Fruit fly (Drosophila melanogaster): Measurements from ENCODE around the gene CG12983.

CG12983 gene

DNA sequence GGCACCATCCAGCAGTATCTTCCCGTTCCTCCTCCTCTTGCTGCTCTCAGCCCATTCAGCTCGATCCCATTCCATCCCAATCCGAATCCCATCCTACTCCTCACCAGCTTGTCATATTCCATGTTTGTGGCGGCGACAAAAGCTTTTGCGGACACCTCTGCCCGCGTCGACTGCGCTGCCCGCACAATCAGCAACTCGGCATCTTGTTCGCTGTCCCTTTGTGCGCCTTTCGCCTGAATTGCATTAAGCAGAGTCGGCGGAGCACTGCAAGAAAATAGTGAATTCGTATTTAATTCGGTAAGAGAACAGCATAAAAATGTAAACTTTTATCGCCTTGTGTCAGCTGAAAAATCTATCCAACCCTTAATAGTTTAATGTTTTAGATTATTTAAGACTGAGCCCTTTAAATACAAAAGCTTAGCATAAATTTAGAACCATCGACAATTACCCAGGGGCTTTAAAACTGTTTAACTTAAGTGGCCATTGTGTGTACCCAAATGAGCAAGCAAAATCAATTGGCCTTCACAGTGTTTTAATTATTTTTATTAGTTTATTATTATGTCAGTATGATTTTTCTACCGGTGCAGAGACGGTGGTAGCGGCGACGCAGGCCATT, 15.9 kb downstream of the CG12983 start (continued):
- TF ChIP-seq tap (tag; optimal IDR thresholded peaks at IDR 0.05) = no peak
- TF ChIP-seq Pdp1 (GFP tag; optimal IDR thresholded peaks at IDR 0.05) = no peak
- no peak for TF ChIP-seq CG15011 (GFP tag; optimal IDR thresholded peaks at IDR 0.05)
- TF ChIP-seq CG9727 (GFP tag; optimal IDR thresholded peaks at IDR 0.05) = no peak
- TF ChIP-seq Drgx (GFP tag; IDR thresholded peaks at IDR 0.05) = peak; percentile 69
- TF ChIP-seq lab (GFP tag; optimal IDR thresholded peaks at IDR 0.05) = no peak
- TF ChIP-seq ttk (GFP tag; IDR thresholded peaks at IDR 0.05) = no peak
- peak; percentile 26 for TF ChIP-seq CG14710 (tag; optimal IDR thresholded peaks at IDR 0.05)
- peak; percentile 65 for TF ChIP-seq nom (GFP tag; optimal IDR thresholded peaks at IDR 0.05)
- TF ChIP-seq CG14667 (GFP tag; IDR thresholded peaks at IDR 0.05) = no peak
- no peak for TF ChIP-seq CG6689 (GFP tag; IDR thresholded peaks at IDR 0.05)
- TF ChIP-seq CG6654 (GFP tag; optimal IDR thresholded peaks at IDR 0.05) = peak; percentile 13
- TF ChIP-seq Doc3 (GFP tag; IDR thresholded peaks at IDR 0.05; ENCODE audit: partially characterized antibody) = no peak
- TF ChIP-seq hth (optimal IDR thresholded peaks at IDR 0.05) = no peak
- no peak for TF ChIP-seq Lhr (GFP tag; optimal IDR thresholded peaks at IDR 0.05)
- no peak for TF ChIP-seq CG8944 (GFP tag; optimal IDR thresholded peaks at IDR 0.05)
- no peak for TF ChIP-seq CG8359 (GFP tag; optimal IDR thresholded peaks at IDR 0.05; ENCODE audit: borderline replicate concordance)
- TF ChIP-seq CG13287 (GFP tag; IDR thresholded peaks at IDR 0.05; ENCODE audit: partially characterized antibody) = no peak
- peak; percentile 28 for TF ChIP-seq Asciz (GFP tag; optimal IDR thresholded peaks at IDR 0.05)
- TF ChIP-seq fd96Cb (tag; optimal IDR thresholded peaks at IDR 0.05) = peak; percentile 37
- no peak for TF ChIP-seq fd3F (GFP tag; optimal IDR thresholded peaks at IDR 0.05)
- TF ChIP-seq ranshi (GFP tag; IDR thresholded peaks at IDR 0.05) = no peak
- TF ChIP-seq CG2875 (GFP tag; optimal IDR thresholded peaks at IDR 0.05) = no peak
- TF ChIP-seq Adf1 (GFP tag; IDR thresholded peaks at IDR 0.05) = peak; percentile 53
- TF ChIP-seq CG17361 (GFP tag; IDR thresholded peaks at IDR 0.05) = peak; percentile 10; the same call in 1 of the 3 replicates
- TF ChIP-seq grau (tag; optimal IDR thresholded peaks at IDR 0.05) = peak; percentile 8
- TF ChIP-seq CG3726 (GFP tag; IDR thresholded peaks at IDR 0.05) = no peak
- no peak for TF ChIP-seq Doc2 (GFP tag; IDR thresholded peaks at IDR 0.05)
- TF ChIP-seq Xrp1 (GFP tag; IDR thresholded peaks at IDR 0.05) = peak; percentile 37; the same call in 1 of the 2 replicates
- no peak for TF ChIP-seq CG12942 (GFP tag; optimal IDR thresholded peaks at IDR 0.05)
- TF ChIP-seq CG14860 (GFP tag; IDR thresholded peaks at IDR 0.05; ENCODE audit: partially characterized antibody) = no peak
- TF ChIP-seq dmrt11E (tag; optimal IDR thresholded peaks at IDR 0.05) = no peak
- TF ChIP-seq Atf3 (GFP tag; optimal IDR thresholded peaks at IDR 0.05) = no peak
- TF ChIP-seq tll (GFP tag; optimal IDR thresholded peaks at IDR 0.05) = no peak
- TF ChIP-seq Six4 (GFP tag; optimal IDR thresholded peaks at IDR 0.05) = peak; percentile 2
- peak; percentile 28 for TF ChIP-seq Oli (tag; optimal IDR thresholded peaks at IDR 0.05)
- TF ChIP-seq sens (GFP tag) = peak; percentile 52
- no peak for TF ChIP-seq mam (GFP tag; optimal IDR thresholded peaks at IDR 0.05)
- no peak for TF ChIP-seq Lim3 (GFP tag; IDR thresholded peaks at IDR 0.05)
- TF ChIP-seq emc (GFP tag; optimal IDR thresholded peaks at IDR 0.05) = no peak
- TF ChIP-seq CG12104 (GFP tag; optimal IDR thresholded peaks at IDR 0.05) = no peak
- TF ChIP-seq gfzf (GFP tag; optimal IDR thresholded peaks at IDR 0.05) = no peak
- no peak for TF ChIP-seq sens-2 (GFP tag; IDR thresholded peaks at IDR 0.05)
- peak; percentile 30 for TF ChIP-seq CG7839 (tag; optimal IDR thresholded peaks at IDR 0.05)
- TF ChIP-seq CG8089 (GFP tag; optimal IDR thresholded peaks at IDR 0.05) = no peak
- TF ChIP-seq CG4854 (GFP tag; optimal IDR thresholded peaks at IDR 0.05) = no peak
- TF ChIP-seq pzg (GFP tag; optimal IDR thresholded peaks at IDR 0.05) = no peak
- no peak for TF ChIP-seq CG14441 (GFP tag; IDR thresholded peaks at IDR 0.05)
- no peak for TF ChIP-seq CG16813 (GFP tag; IDR thresholded peaks at IDR 0.05; ENCODE audit: partially characterized antibody)
- TF ChIP-seq CG32532 (GFP tag; IDR thresholded peaks at IDR 0.05) = no peak
